Fruit fly (Drosophila melanogaster) whole organism: ENCODE results near the gene CG15747.

Experiments
- CG8478 ChIP-seq: fragments of >200 bp; optimal IDR thresholded peaks from 2 replicates; lab custom pipeline; 2018; ENCODE audit warnings: inconsistent platforms
- Dll ChIP-seq: fragments of >200 bp; optimal IDR thresholded peaks from 2 replicates; lab custom pipeline; 2017
- EcR ChIP-seq, 2 experiments: fragments of >200 bp; optimal IDR thresholded peaks; 2 replicates each; lab custom pipeline; 2017; ENCODE audit warnings: missing biosample characterization in 2 of 2, missing genetic modification characterization in 2 of 2, missing genetic modification reagents in 2 of 2
- pan ChIP-seq: fragments of >200 bp; optimal IDR thresholded peaks from 2 replicates; lab custom pipeline; 2017
- psq ChIP-seq: fragments of >200 bp; optimal IDR thresholded peaks from 2 replicates; lab custom pipeline; 2017

- TF ChIP-seq pan (lab: Kevin White, UChicago) (no peak), psq (no peak), CG8478 (no peak), Dll (lab: Kevin White, UChicago) (no peak), EcR (GFP tag; optimal IDR thresholded peaks at IDR 0.05; lab: Kevin White, UChicago) (no peak)
These were observed 25.9 kb upstream of the CG15747 start for dm6 chrX:13312200-13312599.
